Fruit fly (Drosophila melanogaster) S2 (cell line): ENCODE data around the gene CAH16.

Source experiments
- CG8478 ChIP-seq: fragments of >200 bp; optimal IDR thresholded peaks from 2 replicates; lab custom pipeline; 2018
- CTCF ChIP-seq, 2 experiments: fragments of >200 bp; optimal IDR thresholded peaks; 2 replicates each; lab custom pipeline; 2018

The CAH16 gene

DNA sequence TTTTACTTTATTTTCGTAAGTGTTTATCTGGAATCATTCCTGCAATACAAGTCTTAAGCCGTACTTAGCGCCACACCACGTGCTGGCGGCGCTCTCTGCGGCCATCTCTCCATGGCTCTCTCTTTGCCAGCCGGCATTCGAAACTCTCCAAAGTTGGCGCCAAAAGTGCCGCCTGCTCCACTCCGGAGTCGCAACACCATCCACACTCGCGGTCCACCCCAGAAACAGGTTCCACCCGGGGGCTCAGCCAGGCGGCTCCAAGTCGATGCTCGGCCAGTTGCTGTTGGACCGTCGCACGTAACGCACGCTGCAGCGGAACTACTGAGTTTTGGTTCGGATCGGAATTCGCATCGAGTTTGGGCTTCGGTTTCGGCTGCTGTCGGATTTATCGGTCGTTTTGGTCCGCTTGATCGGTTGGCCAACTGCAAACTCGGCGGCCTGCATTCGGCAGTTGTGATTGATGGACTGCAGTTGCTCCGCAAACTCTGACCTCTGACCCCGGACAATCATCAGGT is 50.9 kb downstream of the CAH16 start, which contains the start of gene CG34347:
TSS of gene CG34347 (plus strand) at position 275 of the 515 bp plus-strand sequence.
- TF ChIP-seq CTCF (optimal IDR thresholded peaks at IDR 0.05; lab: Kevin White, UChicago) (no peak), CG8478 (no peak)
